Worm (Caenorhabditis elegans): Measurements from ENCODE around the gene rab-28.
A peak's percentile ranks its signal among the peaks of the same experiment; 100 is the strongest.

rab-28 gene

ce11 chrIV:9218415-9218814 is 25.4 kb downstream of the rab-28 start:
- TF ChIP-seq unc-62 (GFP tag; optimal IDR thresholded peaks at IDR 0.05 in 1 of 2) = peak in 1 of 2 experiments; percentile 78
- TF ChIP-seq unc-62 (tag; optimal IDR thresholded peaks at IDR 0.05) = no peak
- no peak for TF ChIP-seq daf-19 (GFP tag; conservative IDR thresholded peaks at IDR 0.05)

ce11 chrIV:9217426-9217825 is 26.4 kb downstream of the rab-28 start, which contains the start of gene C46C2.2:
C46C2.2 (plus strand) TSS chrIV:9217726.
- TF ChIP-seq daf-16 (GFP tag; optimal IDR thresholded peaks at IDR 0.05) = no peak
- TF ChIP-seq daf-16 (tag; optimal IDR thresholded peaks at IDR 0.05) = no peak
- no peak for TF ChIP-seq lin-13 (GFP tag; optimal IDR thresholded peaks at IDR 0.05)
- no peak for TF ChIP-seq mep-1 (tag; optimal IDR thresholded peaks at IDR 0.05)
- TF ChIP-seq vab-7 (GFP tag; IDR thresholded peaks at IDR 0.05) = no peak
- TF ChIP-seq jun-1 (tag; optimal IDR thresholded peaks at IDR 0.05) = no peak
- no peak for TF ChIP-seq fkh-10 (GFP tag; optimal IDR thresholded peaks at IDR 0.05)
- no peak for TF ChIP-seq egl-43 (GFP tag; IDR thresholded peaks at IDR 0.05)
- no peak for TF ChIP-seq ztf-11 (tag; optimal IDR thresholded peaks at IDR 0.05)
- no peak for TF ChIP-seq nhr-77 (tag; optimal IDR thresholded peaks at IDR 0.05)
- TF ChIP-seq lim-7 (GFP tag; IDR thresholded peaks at IDR 0.05) = no peak
- no peak for TF ChIP-seq T26A8.4 (GFP tag; IDR thresholded peaks at IDR 0.05)
- TF ChIP-seq aha-1 (tag) = no peak
- no peak for TF ChIP-seq F26F4.8 (GFP tag; conservative IDR thresholded peaks at IDR 0.05)
- no peak for TF ChIP-seq hlh-11 (tag; optimal IDR thresholded peaks at IDR 0.05)
- TF ChIP-seq mxl-2 (GFP tag; conservative IDR thresholded peaks at IDR 0.05) = no peak
- no peak for TF ChIP-seq dpl-1 (GFP tag; optimal IDR thresholded peaks at IDR 0.05)
- TF ChIP-seq zfp-2 (tag; optimal IDR thresholded peaks at IDR 0.05) = no peak

ce11 chrIV:9216956-9217355 is 26.9 kb downstream of the rab-28 start:
- TF ChIP-seq T20F7.1 (GFP tag; optimal IDR thresholded peaks at IDR 0.05) (no peak), spr-3 (GFP tag; optimal IDR thresholded peaks at IDR 0.05) (no peak), aha-1 (tag) (peak; percentile 13), egl-43 (GFP tag; IDR thresholded peaks at IDR 0.05) (no peak), pqm-1 (tag; optimal IDR thresholded peaks at IDR 0.05) (peak; percentile 67), daf-16 (GFP tag; optimal IDR thresholded peaks at IDR 0.05) (no peak), daf-16 (tag; optimal IDR thresholded peaks at IDR 0.05) (peak; percentile 26), dmd-6 (GFP tag; IDR thresholded peaks at IDR 0.05) (peak; percentile 57; the same call in 1 of the 2 replicates), hlh-11 (tag; optimal IDR thresholded peaks at IDR 0.05) (peak; percentile 63), lir-3 (tag; optimal IDR thresholded peaks at IDR 0.05) (no peak), nhr-10 (tag; optimal IDR thresholded peaks at IDR 0.05) (no peak), mdl-1 (tag; optimal IDR thresholded peaks at IDR 0.05) (no peak), mep-1 (tag; optimal IDR thresholded peaks at IDR 0.05) (no peak), mes-2 (tag; optimal IDR thresholded peaks at IDR 0.05; ENCODE audit: poor library complexity, severe bottlenecking) (peak; percentile 9), dve-1 (tag; optimal IDR thresholded peaks at IDR 0.05; ENCODE audit: insufficient read depth) (peak; percentile 21), lin-13 (GFP tag; optimal IDR thresholded peaks at IDR 0.05) (no peak), ceh-28 (tag; optimal IDR thresholded peaks at IDR 0.05) (no peak), tag-97 (GFP tag; IDR thresholded peaks at IDR 0.05) (no peak), ztf-7 (tag; optimal IDR thresholded peaks at IDR 0.05) (no peak), duxl-1 (tag; optimal IDR thresholded peaks at IDR 0.05; ENCODE audit: poor library complexity) (no peak), nhr-28 (tag; optimal IDR thresholded peaks at IDR 0.05) (peak; percentile 49), php-3 (GFP tag; IDR thresholded peaks at IDR 0.05) (peak; percentile 26; the same call in 1 of the 2 replicates), hlh-30 (tag; optimal IDR thresholded peaks at IDR 0.05; ENCODE audit: insufficient read depth) (peak; percentile 18), dpl-1 (GFP tag; optimal IDR thresholded peaks at IDR 0.05) (no peak), ama-1 (optimal IDR thresholded peaks at IDR 0.05) (no peak), unc-62 (GFP tag; optimal IDR thresholded peaks at IDR 0.05 in 1 of 2) (peak in 1 of 2 experiments; percentile 45), unc-62 (tag; optimal IDR thresholded peaks at IDR 0.05) (no peak), mxl-3 (GFP tag; optimal IDR thresholded peaks at IDR 0.05) (peak; percentile 15), lim-7 (GFP tag; IDR thresholded peaks at IDR 0.05) (no peak)

Measured in whole organism, L4 larva.